Worm (Caenorhabditis elegans) whole organism, young adult: ENCODE data around the gene F58A4.2.

Experiments
- B0035.1 ChIP-seq: sonication (generic microtip); optimal IDR thresholded peaks from 2 replicates; lab custom pipeline; 2016; ENCODE audit warnings: missing genetic modification characterization, mild to moderate bottlenecking, missing compliant biosample characterization, missing genotype, missing genetic modification reagents
- C06A6.2 ChIP-seq: fragments of 200-800 bp; sonication (Bioruptor generic); conservative IDR thresholded peaks from 2 replicates; pipeline ENCODE4 v1.3.6; 2022; ENCODE audit warnings: missing genetic modification characterization, missing compliant biosample characterization
- D2030.7 ChIP-seq: fragments of 200-800 bp; sonication (Bioruptor generic); IDR thresholded peaks from 2 replicates; pipeline ENCODE4 v1.3.6; 2022; ENCODE audit warnings: missing genetic modification reagents, missing genetic modification characterization, missing compliant biosample characterization
- F22D6.2 ChIP-seq: sonication (generic microtip); optimal IDR thresholded peaks from 2 replicates; lab custom pipeline; 2016; ENCODE audit warnings: mild to moderate bottlenecking, missing genetic modification characterization, missing compliant biosample characterization
- F23B12.7 ChIP-seq: sonication (generic microtip); optimal IDR thresholded peaks from 2 replicates; lab custom pipeline; 2017; ENCODE audit warnings: missing genetic modification characterization, mild to moderate bottlenecking, missing compliant biosample characterization, antibody characterized with exemption, moderate library complexity; ENCODE audit not compliant: insufficient read depth
- F57C9.4 ChIP-seq: sonication (generic microtip); optimal IDR thresholded peaks from 2 replicates; lab custom pipeline; 2017; ENCODE audit warnings: mild to moderate bottlenecking, missing genetic modification characterization, missing compliant biosample characterization
- K12H6.12 ChIP-seq: fragments of 200-800 bp; sonication (Bioruptor generic); optimal IDR thresholded peaks from 2 replicates; lab custom pipeline; 2018; ENCODE audit warnings: mild to moderate bottlenecking, missing genetic modification characterization, missing compliant biosample characterization
- T26A5.8 ChIP-seq: sonication (generic microtip); optimal IDR thresholded peaks from 2 replicates; lab custom pipeline; 2016; ENCODE audit warnings: missing genetic modification characterization, missing compliant biosample characterization
- Y56A3A.18 ChIP-seq: fragments of 200-800 bp; sonication (Bioruptor generic); IDR thresholded peaks from 2 replicates; pipeline ENCODE4 v1.3.6; 2022; ENCODE audit warnings: missing genetic modification reagents, missing genetic modification characterization, missing compliant biosample characterization
- Y95B8A.8 ChIP-seq: fragments of 200-800 bp; sonication (Bioruptor generic); IDR thresholded peaks from 2 replicates; pipeline ENCODE4 v1.3.6; 2022; ENCODE audit warnings: missing genetic modification reagents, missing genetic modification characterization, missing compliant biosample characterization
- ZK185.1 ChIP-seq: sonication (generic microtip); optimal IDR thresholded peaks from 2 replicates; lab custom pipeline; 2016; ENCODE audit warnings: mild to moderate bottlenecking, missing genetic modification characterization, missing compliant biosample characterization; ENCODE audit not compliant: poor library complexity, severe bottlenecking
- akir-1 ChIP-seq: fragments of 200-800 bp; sonication (Bioruptor generic); optimal IDR thresholded peaks from 2 replicates; lab custom pipeline; 2018; ENCODE audit warnings: mild to moderate bottlenecking, missing genetic modification characterization, moderate library complexity, missing compliant biosample characterization
- aptf-2 ChIP-seq: fragments of 200-800 bp; sonication (Bioruptor generic); conservative IDR thresholded peaks from 2 replicates; pipeline ENCODE4 v1.3.6; 2022; ENCODE audit warnings: missing genetic modification reagents, missing genetic modification characterization, missing compliant biosample characterization
- atf-7 ChIP-seq: sonication (generic microtip); optimal IDR thresholded peaks from 2 replicates; lab custom pipeline; 2017; ENCODE audit warnings: mild to moderate bottlenecking, missing genetic modification characterization, missing compliant biosample characterization
- bed-1 ChIP-seq: fragments of 200-800 bp; sonication (Bioruptor generic); IDR thresholded peaks from 2 replicates; pipeline ENCODE4 v1.3.6; 2022; ENCODE audit warnings: missing genetic modification reagents, missing genetic modification characterization, missing compliant biosample characterization
- ccch-3 ChIP-seq: fragments of 200-800 bp; sonication (Bioruptor generic); optimal IDR thresholded peaks from 2 replicates; lab custom pipeline; 2018; ENCODE audit warnings: mild to moderate bottlenecking, missing genetic modification characterization, missing compliant biosample characterization
- cebp-1 ChIP-seq, 2 experiments: fragments of 200-800 bp in 1 of 2; sonication (Bioruptor generic) in 1 of 2; sonication (generic microtip) in 1 of 2; IDR thresholded peaks in 1 of 2; optimal IDR thresholded peaks in 1 of 2; 2 replicates each; pipeline versions ENCODE4 v1.3.6 to Lab custom; 2017 to 2022; ENCODE audit warnings: missing compliant biosample characterization in 2 of 2, missing genetic modification characterization in 2 of 2, mild to moderate bottlenecking in 1 of 2, missing genetic modification reagents in 1 of 2, moderate library complexity in 1 of 2
- cebp-2 ChIP-seq: fragments of 200-800 bp; sonication (Bioruptor generic); IDR thresholded peaks from 2 replicates; pipeline ENCODE4 v1.3.6; 2022; ENCODE audit warnings: missing genetic modification characterization, missing compliant biosample characterization
- ceh-27 ChIP-seq: fragments of 200-800 bp; sonication (Bioruptor generic); optimal IDR thresholded peaks from 2 replicates; lab custom pipeline; 2018; ENCODE audit warnings: mild to moderate bottlenecking, missing genetic modification characterization, moderate library complexity, missing compliant biosample characterization
- ceh-40 ChIP-seq: fragments of 200-800 bp; sonication (Bioruptor generic); IDR thresholded peaks from 2 replicates; pipeline ENCODE4 v1.3.6; 2022; ENCODE audit warnings: missing genetic modification characterization, missing compliant biosample characterization
- ceh-91 ChIP-seq: fragments of 200-800 bp; sonication (Bioruptor generic); IDR thresholded peaks from 2 replicates; pipeline ENCODE4 v1.3.6; 2022; ENCODE audit warnings: missing genetic modification reagents, missing genetic modification characterization, missing compliant biosample characterization
- dox-1 ChIP-seq: fragments of 200-800 bp; sonication (Bioruptor generic); IDR thresholded peaks from 2 replicates; pipeline ENCODE4 v1.3.6; 2022; ENCODE audit warnings: missing genetic modification reagents, missing genetic modification characterization, missing compliant biosample characterization
- egrh-3 ChIP-seq: fragments of 200-800 bp; sonication (Bioruptor generic); IDR thresholded peaks from 2 replicates; pipeline ENCODE4 v1.3.6; 2022; ENCODE audit warnings: missing genetic modification reagents, missing genetic modification characterization, missing compliant biosample characterization
- ekl-4 ChIP-seq: fragments of 200-800 bp; sonication (Bioruptor generic); IDR thresholded peaks from 2 replicates; pipeline ENCODE4 v1.3.6; 2022; ENCODE audit warnings: missing genetic modification reagents, missing genetic modification characterization, missing compliant biosample characterization
- ets-4 ChIP-seq: fragments of 200-800 bp; sonication (Bioruptor generic); optimal IDR thresholded peaks from 2 replicates; lab custom pipeline; 2018; ENCODE audit warnings: mild to moderate bottlenecking, missing genetic modification characterization, missing compliant biosample characterization
- fkh-3 ChIP-seq: sonication (generic microtip); optimal IDR thresholded peaks from 2 replicates; lab custom pipeline; 2016; ENCODE audit warnings: mild to moderate bottlenecking, missing genetic modification characterization, missing compliant biosample characterization
- hsf-1 ChIP-seq: fragments of 200-800 bp; sonication (Bioruptor generic); IDR thresholded peaks from 2 replicates; pipeline ENCODE4 v1.3.6; 2022; ENCODE audit warnings: missing genetic modification reagents, missing genetic modification characterization, missing compliant biosample characterization
- let-526 ChIP-seq: fragments of 200-800 bp; sonication (Bioruptor generic); IDR thresholded peaks from 2 replicates; pipeline ENCODE4 v1.3.6; 2022; ENCODE audit warnings: missing genetic modification reagents, missing genetic modification characterization, missing compliant biosample characterization
- let-607 ChIP-seq, 2 experiments: fragments of 200-800 bp in 1 of 2; sonication (Bioruptor generic) in 1 of 2; sonication (generic microtip) in 1 of 2; optimal IDR thresholded peaks; 2 replicates each; lab custom pipeline; 2016 to 2018; ENCODE audit warnings: mild to moderate bottlenecking in 2 of 2, missing compliant biosample characterization in 2 of 2, missing genetic modification characterization in 2 of 2, moderate library complexity in 2 of 2, missing genotype in 1 of 2
- lin-26 ChIP-seq: fragments of 200-800 bp; sonication (Bioruptor generic); IDR thresholded peaks from 2 replicates; pipeline ENCODE4 v1.3.6; 2022; ENCODE audit warnings: missing genetic modification reagents, missing genetic modification characterization, missing compliant biosample characterization
- madf-3 ChIP-seq: fragments of 200-800 bp; sonication (Bioruptor generic); IDR thresholded peaks from 2 replicates; pipeline ENCODE4 v1.3.6; 2022; ENCODE audit warnings: missing genetic modification reagents, missing genetic modification characterization, missing compliant biosample characterization
- madf-8 ChIP-seq: fragments of 200-800 bp; sonication (Bioruptor generic); conservative IDR thresholded peaks from 2 replicates; pipeline ENCODE4 v1.3.6; 2022; ENCODE audit warnings: missing genetic modification reagents, missing genetic modification characterization, missing compliant biosample characterization
- nhr-179 ChIP-seq: sonication (generic microtip); optimal IDR thresholded peaks from 2 replicates; lab custom pipeline; 2016; ENCODE audit warnings: mild to moderate bottlenecking, missing genetic modification characterization, missing compliant biosample characterization
- nhr-80 ChIP-seq: sonication (generic microtip); optimal IDR thresholded peaks from 2 replicates; lab custom pipeline; 2016; ENCODE audit warnings: missing genetic modification characterization, missing compliant biosample characterization
- nhr-90 ChIP-seq: sonication (generic microtip); optimal IDR thresholded peaks from 2 replicates; lab custom pipeline; 2016; ENCODE audit warnings: missing genotype, mild to moderate bottlenecking, missing genetic modification characterization, missing compliant biosample characterization
- pha-4 ChIP-seq: fragments of 150-350 bp; sonication (generic microtip); optimal IDR thresholded peaks from 2 replicates; lab custom pipeline; 2014; ENCODE audit warnings: missing biosample characterization, missing genetic modification reagents, missing genetic modification characterization
- snpc-4 ChIP-seq, 5 experiments: fragments of 150-350 bp in 1 of 5; sonication (generic microtip) in 4 of 5; optimal IDR thresholded peaks; 2 replicates each; lab custom pipeline; 2014 to 2018; ENCODE audit warnings: missing genetic modification characterization in 5 of 5, missing biosample characterization in 3 of 5, antibody characterized with exemption in 2 of 5, mild to moderate bottlenecking in 2 of 5, missing compliant biosample characterization in 2 of 5, missing genotype in 2 of 5, moderate library complexity in 2 of 5, missing genetic modification reagents in 1 of 5
- somi-1 ChIP-seq: fragments of 200-800 bp; sonication (Bioruptor generic); optimal IDR thresholded peaks from 2 replicates; lab custom pipeline; 2018; ENCODE audit warnings: mild to moderate bottlenecking, missing genetic modification characterization, missing compliant biosample characterization
- tbx-9 ChIP-seq: sonication (generic microtip); optimal IDR thresholded peaks from 2 replicates; lab custom pipeline; 2016; ENCODE audit warnings: borderline replicate concordance, missing genetic modification characterization, inconsistent platforms, missing compliant biosample characterization
- zim-3 ChIP-seq: sonication (generic microtip); optimal IDR thresholded peaks from 2 replicates; lab custom pipeline; 2017; ENCODE audit warnings: mild to moderate bottlenecking, missing genetic modification characterization, moderate library complexity, missing compliant biosample characterization
- ztf-25 ChIP-seq: fragments of 200-800 bp; sonication (Bioruptor generic); IDR thresholded peaks from 2 replicates; pipeline ENCODE4 v1.3.6; 2022; ENCODE audit warnings: missing genetic modification reagents, missing genetic modification characterization, missing compliant biosample characterization
- ztf-3 ChIP-seq: fragments of 200-800 bp; sonication (Bioruptor generic); optimal IDR thresholded peaks from 2 replicates; lab custom pipeline; 2018; ENCODE audit warnings: mild to moderate bottlenecking, missing genetic modification characterization, missing compliant biosample characterization
- ztf-6 ChIP-seq: fragments of 200-800 bp; sonication (Bioruptor generic); IDR thresholded peaks from 2 replicates; pipeline ENCODE4 v1.3.6; 2022; ENCODE audit warnings: missing genetic modification reagents, missing genetic modification characterization, missing compliant biosample characterization

Gene F58A4.2

ce11 chrIII:9638159-9638754 lies 37.7 kb upstream of the F58A4.2 start:
- peak; percentile 65 for TF ChIP-seq ets-4
- peak; percentile 47 to 86 for TF ChIP-seq let-607 (tag; optimal IDR thresholded peaks at IDR 0.05; lab: Kevin White, UChicago)
- TF ChIP-seq nhr-80 (tag; lab: Kevin White, UChicago), result peak; percentile 98
- TF ChIP-seq zim-3 (tag; lab: Kevin White, UChicago), result no peak
- no peak for TF ChIP-seq let-526 (GFP tag; lab: Robert Waterston, UW)
- no peak for TF ChIP-seq ekl-4 (GFP tag; lab: Robert Waterston, UW)
- TF ChIP-seq ceh-91 (GFP tag; lab: Robert Waterston, UW), result no peak
- TF ChIP-seq dox-1 (GFP tag; lab: Robert Waterston, UW), result 0 out of 2 replicates have a peak, but pooled peaks have one; percentile 15

- no peak for TF ChIP-seq ccch-3 (GFP tag; lab: Kevin White, UChicago)
- no peak for TF ChIP-seq ZK185.1 (tag; lab: Kevin White, UChicago)
- TF ChIP-seq pha-4 (tag; lab: Kevin White, UChicago), result no peak
- no peak for TF ChIP-seq bed-1
- TF ChIP-seq nhr-90, result no peak
- no peak for TF ChIP-seq madf-8 (GFP tag; lab: Robert Waterston, UW)
- no peak for TF ChIP-seq let-526 (GFP tag; lab: Robert Waterston, UW)
Observed at ce11 chrIII:9637016-9637415, 36.5 kb upstream of the F58A4.2 start, which contains the start of gene gei-13. Gene gei-13 (minus strand): TSS chrIII:9637116.

ce11 chrIII:9631117-9631655 lies 30.6 kb upstream of the F58A4.2 start, which contains the start of gene ubc-7:
Gene ubc-7 (minus strand): TSS chrIII:9631167.
- TF ChIP-seq hsf-1, result peak; percentile 79
- TF ChIP-seq aptf-2, result no peak
- no peak for TF ChIP-seq F57C9.4 (tag; lab: Kevin White, UChicago)
- TF ChIP-seq ceh-40 (GFP tag; lab: Robert Waterston, UW), result no peak
- no peak for TF ChIP-seq cebp-2
- peak; percentile 68 for TF ChIP-seq F23B12.7 (tag; lab: Kevin White, UChicago)
- TF ChIP-seq Y56A3A.18 (GFP tag; lab: Robert Waterston, UW), result no peak
- no peak for TF ChIP-seq snpc-4 (GFP tag; optimal IDR thresholded peaks at IDR 0.05; lab: Kevin White, UChicago)
- peak in 2 of 4 experiments; percentile 14 to 45 for TF ChIP-seq snpc-4 (tag; optimal IDR thresholded peaks at IDR 0.05; lab: Kevin White, UChicago)
- no peak for TF ChIP-seq ztf-3 (GFP tag; lab: Kevin White, UChicago)
- no peak for TF ChIP-seq ztf-6 (GFP tag; lab: Robert Waterston, UW)
- no peak for TF ChIP-seq fkh-3 (tag; lab: Kevin White, UChicago)
- TF ChIP-seq atf-7, result peak; percentile 23
- TF ChIP-seq B0035.1, result no peak
- no peak for TF ChIP-seq Y95B8A.8 (GFP tag; lab: Robert Waterston, UW)
- TF ChIP-seq akir-1 (GFP tag; lab: Kevin White, UChicago), result no peak
- TF ChIP-seq tbx-9, result no peak
- no peak for TF ChIP-seq C06A6.2
- TF ChIP-seq F22D6.2 (tag; lab: Kevin White, UChicago), result no peak
- TF ChIP-seq lin-26 (GFP tag; lab: Robert Waterston, UW), result no peak
- no peak for TF ChIP-seq ceh-27 (GFP tag; lab: Kevin White, UChicago)
- TF ChIP-seq somi-1 (GFP tag; lab: Kevin White, UChicago), result no peak
- TF ChIP-seq cebp-1 (GFP tag; IDR thresholded peaks at IDR 0.05; lab: Robert Waterston, UW), result no peak
- peak; percentile 71 for TF ChIP-seq cebp-1 (tag; optimal IDR thresholded peaks at IDR 0.05; lab: Kevin White, UChicago)
- no peak for TF ChIP-seq ztf-25
- TF ChIP-seq T26A5.8 (tag; lab: Kevin White, UChicago), result no peak
- TF ChIP-seq nhr-179, result no peak
- peak; percentile 77; the same call in 1 of the 2 replicates for TF ChIP-seq D2030.7
- peak; percentile 30; the same call in 1 of the 2 replicates for TF ChIP-seq madf-3 (GFP tag; lab: Robert Waterston, UW)
- TF ChIP-seq zim-3 (tag; lab: Kevin White, UChicago), result no peak
- no peak for TF ChIP-seq K12H6.12 (tag; lab: Kevin White, UChicago)
- TF ChIP-seq egrh-3 (GFP tag; lab: Robert Waterston, UW), result no peak
